Worm (Caenorhabditis elegans) whole organism, L4/young adult: Measurements from ENCODE around the gene unc-115.

Source experiments
- dao-5 ChIP-seq: sonication (generic microtip); optimal IDR thresholded peaks from 2 replicates; lab custom pipeline; 2016; ENCODE audit warnings: missing genotype, missing genetic modification characterization, moderate library complexity, missing compliant biosample characterization
- him-1 ChIP-seq: sonication (generic microtip); optimal IDR thresholded peaks from 2 replicates; lab custom pipeline; 2016; ENCODE audit warnings: missing genotype, missing genetic modification reagents, missing genetic modification characterization, missing compliant biosample characterization

DNA sequence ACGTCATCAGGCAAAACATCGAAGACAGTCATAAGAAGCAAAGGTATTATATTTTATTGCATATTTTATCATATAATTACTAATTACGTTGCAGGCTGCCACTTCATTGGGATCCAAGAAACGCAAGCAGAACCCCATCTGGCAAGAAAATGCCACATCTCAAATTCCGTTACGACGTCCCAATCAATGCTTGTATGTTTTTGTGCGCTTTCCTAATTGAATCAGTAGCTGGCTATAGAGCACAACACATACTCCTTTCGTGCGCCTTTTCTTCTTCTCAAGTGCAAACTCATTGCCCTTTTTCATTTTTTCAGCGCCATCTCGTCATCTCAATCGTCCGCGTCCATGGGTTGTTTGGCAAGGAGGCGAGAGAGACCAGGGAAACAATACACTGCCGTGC lies 4.2 kb downstream of the unc-115 start:
- TF ChIP-seq him-1 (tag; lab: Kevin White, UChicago) (no peak), dao-5 (tag; lab: Kevin White, UChicago) (no peak)
